Fruit fly (Drosophila melanogaster) whole organism, embryonic: Measurements from ENCODE around the gene Cdc5.
A peak's percentile ranks its signal among the peaks of the same experiment; 100 is the strongest.

Experiments
- CG12219 ChIP-seq: fragments of 200-800 bp; sonication (Bioruptor generic); optimal IDR thresholded peaks from 3 replicates; lab custom pipeline; 2018; ENCODE audit warnings: missing biosample characterization, mild to moderate bottlenecking, missing genetic modification characterization
- CG15269 ChIP-seq: fragments of 200-800 bp; sonication (Bioruptor generic); optimal IDR thresholded peaks from 2 replicates; lab custom pipeline; 2018; ENCODE audit warnings: missing biosample characterization, mild to moderate bottlenecking, missing genetic modification characterization, moderate library complexity
- CG15479 ChIP-seq: fragments of 200-800 bp; sonication (Bioruptor generic); optimal IDR thresholded peaks from 3 replicates; lab custom pipeline; 2019; ENCODE audit warnings: missing biosample characterization, mild to moderate bottlenecking, missing genetic modification characterization, moderate library complexity
- CG16813 ChIP-seq: fragments of 200-800 bp; sonication (Bioruptor generic); IDR thresholded peaks from 3 replicates; pipeline ENCODE4 v1.3.6; 2022; ENCODE audit warnings: missing biosample characterization, missing genetic modification characterization; ENCODE audit not compliant: partially characterized antibody
- CG17829 ChIP-seq: fragments of 200-800 bp; optimal IDR thresholded peaks from 2 replicates; lab custom pipeline; 2019; ENCODE audit warnings: missing biosample characterization, mild to moderate bottlenecking, missing genetic modification characterization, moderate library complexity
- CG18599 ChIP-seq: fragments of 200-800 bp; sonication (Bioruptor generic); optimal IDR thresholded peaks from 3 replicates; lab custom pipeline; 2017; ENCODE audit warnings: missing biosample characterization, missing genetic modification characterization, mild to moderate bottlenecking, moderate library complexity, missing genetic modification reagents
- CG2116 ChIP-seq: fragments of 200-800 bp; sonication (Bioruptor generic); optimal IDR thresholded peaks from 3 replicates; lab custom pipeline; 2018; ENCODE audit warnings: missing biosample characterization, mild to moderate bottlenecking, missing genetic modification characterization
- CG32532 ChIP-seq: fragments of 200-800 bp; sonication (Bioruptor generic); IDR thresholded peaks from 2 replicates; pipeline ENCODE4 v1.3.6; 2022; ENCODE audit warnings: missing biosample characterization, missing genetic modification characterization
- CG3281 ChIP-seq: fragments of 200-800 bp; sonication (Bioruptor generic); optimal IDR thresholded peaks from 3 replicates; lab custom pipeline; 2017; ENCODE audit warnings: missing biosample characterization, mild to moderate bottlenecking, missing genetic modification characterization
- CG4424 ChIP-seq: fragments of 200-800 bp; sonication (Bioruptor generic); optimal IDR thresholded peaks from 3 replicates; lab custom pipeline; 2016; ENCODE audit warnings: missing biosample characterization, missing genetic modification characterization
- CG4730 ChIP-seq: fragments of 200-800 bp; sonication (Bioruptor generic); IDR thresholded peaks from 2 replicates; pipeline ENCODE4 v1.3.6; 2022; ENCODE audit warnings: missing biosample characterization, missing genetic modification characterization
- CG6683 ChIP-seq: fragments of 200-800 bp; sonication (Bioruptor generic); optimal IDR thresholded peaks from 2 replicates; lab custom pipeline; 2017; ENCODE audit warnings: missing biosample characterization, mild to moderate bottlenecking, missing genetic modification characterization, missing genetic modification reagents
- CG6765 ChIP-seq: fragments of 200-800 bp; sonication (Bioruptor generic); optimal IDR thresholded peaks from 3 replicates; lab custom pipeline; 2017; ENCODE audit warnings: missing biosample characterization, mild to moderate bottlenecking, missing genetic modification characterization
- CG7556 ChIP-seq: fragments of 200-800 bp; sonication (Bioruptor generic); optimal IDR thresholded peaks from 2 replicates; lab custom pipeline; 2017; ENCODE audit warnings: missing biosample characterization, mild to moderate bottlenecking, missing genetic modification characterization
- CG9609 ChIP-seq: fragments of 200-800 bp; sonication (Bioruptor generic); optimal IDR thresholded peaks from 3 replicates; lab custom pipeline; 2016; ENCODE audit warnings: missing biosample characterization, missing genetic modification characterization
- CG9932 ChIP-seq: fragments of 200-800 bp; sonication (Bioruptor generic); IDR thresholded peaks from 2 replicates; pipeline ENCODE4 v1.3.6; 2022; ENCODE audit warnings: missing biosample characterization, missing genetic modification characterization
- Ets97D ChIP-seq: fragments of 200-800 bp; sonication (Bioruptor generic); optimal IDR thresholded peaks from 3 replicates; lab custom pipeline; 2016; ENCODE audit warnings: missing biosample characterization, missing genetic modification characterization
- Fer2 ChIP-seq: fragments of 200-800 bp; sonication (Bioruptor generic); optimal IDR thresholded peaks from 2 replicates; lab custom pipeline; 2018; ENCODE audit warnings: missing biosample characterization, mild to moderate bottlenecking, missing genetic modification characterization, moderate library complexity
- HHEX ChIP-seq: fragments of 200-800 bp; sonication (Bioruptor generic); optimal IDR thresholded peaks from 3 replicates; lab custom pipeline; 2017; ENCODE audit warnings: missing biosample characterization, mild to moderate bottlenecking, missing genetic modification characterization, missing genetic modification reagents
- HLH4C ChIP-seq: fragments of 200-800 bp; sonication (Bioruptor generic); IDR thresholded peaks from 3 replicates; pipeline ENCODE4 v1.3.6; 2022; ENCODE audit warnings: missing biosample characterization, missing genetic modification characterization; ENCODE audit not compliant: partially characterized antibody
- HmgZ ChIP-seq: fragments of 200-800 bp; sonication (Bioruptor generic); optimal IDR thresholded peaks from 2 replicates; lab custom pipeline; 2018; ENCODE audit warnings: missing biosample characterization, mild to moderate bottlenecking, missing genetic modification characterization
- Hr39 ChIP-seq: fragments of >200 bp; optimal IDR thresholded peaks from 2 replicates; lab custom pipeline; 2017
- Kr ChIP-seq: fragments of 200-800 bp; sonication (Bioruptor generic); optimal IDR thresholded peaks from 2 replicates; lab custom pipeline; 2017; ENCODE audit warnings: missing biosample characterization, mild to moderate bottlenecking, missing genetic modification characterization
- Med ChIP-seq: fragments of 200-800 bp; sonication (Bioruptor generic); peaks from one replicate; lab custom pipeline; 2016; ENCODE audit warnings: missing biosample characterization, missing genetic modification characterization, mild to moderate bottlenecking, inconsistent platforms, moderate library complexity
- Myb ChIP-seq: fragments of 200-800 bp; sonication (Bioruptor generic); optimal IDR thresholded peaks from 2 replicates; lab custom pipeline; 2016; ENCODE audit warnings: missing biosample characterization, missing genetic modification characterization
- NK7.1 ChIP-seq: fragments of 200-800 bp; sonication (Bioruptor generic); optimal IDR thresholded peaks from 3 replicates; lab custom pipeline; 2016; ENCODE audit warnings: missing biosample characterization, missing genetic modification characterization
- Ptx1 ChIP-seq: fragments of 200-800 bp; sonication (Bioruptor generic); IDR thresholded peaks from 2 replicates; pipeline ENCODE4 v1.3.6; 2022; ENCODE audit warnings: missing biosample characterization, missing genetic modification characterization
- Rfx ChIP-seq: fragments of 200-800 bp; sonication (Bioruptor generic); IDR thresholded peaks from 2 replicates; pipeline ENCODE4 v1.3.6; 2022; ENCODE audit warnings: missing biosample characterization, missing genetic modification characterization
- Spps ChIP-seq: fragments of 200-800 bp; sonication (Bioruptor generic); optimal IDR thresholded peaks from 2 replicates; lab custom pipeline; 2018; ENCODE audit warnings: missing biosample characterization, mild to moderate bottlenecking, missing genetic modification characterization
- aop ChIP-seq: fragments of 200-800 bp; sonication (Bioruptor generic); IDR thresholded peaks from 2 replicates; pipeline ENCODE4 v1.3.6; 2022; ENCODE audit warnings: missing biosample characterization, missing genetic modification characterization
- ato ChIP-seq: fragments of 200-800 bp; sonication (Bioruptor generic); IDR thresholded peaks from 2 replicates; pipeline ENCODE4 v1.3.6; 2022; ENCODE audit warnings: missing biosample characterization, missing genetic modification characterization; ENCODE audit not compliant: partially characterized antibody
- chn ChIP-seq: fragments of 200-800 bp; sonication (Bioruptor generic); optimal IDR thresholded peaks from 2 replicates; lab custom pipeline; 2016; ENCODE audit warnings: missing biosample characterization, missing genetic modification characterization
- fd64A ChIP-seq: fragments of 200-800 bp; sonication (Bioruptor generic); optimal IDR thresholded peaks from 3 replicates; lab custom pipeline; 2018; ENCODE audit warnings: missing biosample characterization, mild to moderate bottlenecking, missing genetic modification characterization
- insv ChIP-seq, 2 experiments: fragments of 200-800 bp; sonication (Bioruptor generic); optimal IDR thresholded peaks; 3 replicates each; lab custom pipeline; 2016 to 2018; ENCODE audit warnings: missing biosample characterization in 2 of 2, missing genetic modification characterization in 2 of 2
- kay ChIP-seq: fragments of 200-800 bp; sonication (Bioruptor generic); optimal IDR thresholded peaks from 2 replicates; lab custom pipeline; 2016; ENCODE audit warnings: missing biosample characterization, missing genetic modification characterization
- kni ChIP-seq: fragments of 200-800 bp; sonication (Bioruptor generic); optimal IDR thresholded peaks from 3 replicates; lab custom pipeline; 2017; ENCODE audit warnings: mild to moderate bottlenecking, missing biosample characterization, missing genetic modification reagents, missing genetic modification characterization
- nmo ChIP-seq: fragments of 200-800 bp; sonication (Bioruptor generic); optimal IDR thresholded peaks from 2 replicates; lab custom pipeline; 2018; ENCODE audit warnings: missing biosample characterization, mild to moderate bottlenecking, missing genetic modification characterization, moderate library complexity
- nom ChIP-seq: fragments of 200-800 bp; sonication (Bioruptor generic); optimal IDR thresholded peaks from 2 replicates; lab custom pipeline; 2017; ENCODE audit warnings: missing biosample characterization, missing genetic modification characterization, mild to moderate bottlenecking, moderate library complexity, missing genetic modification reagents
- peb ChIP-seq: fragments of 200-800 bp; sonication (Bioruptor generic); IDR thresholded peaks from 2 replicates; pipeline ENCODE4 v1.3.6; 2022; ENCODE audit warnings: missing biosample characterization, missing genetic modification characterization
- pho ChIP-seq: fragments of 200-800 bp; sonication (Bioruptor generic); optimal IDR thresholded peaks from 2 replicates; lab custom pipeline; 2016; ENCODE audit warnings: missing biosample characterization, missing genetic modification characterization
- phol ChIP-seq: fragments of 200-800 bp; sonication (Bioruptor generic); optimal IDR thresholded peaks from 3 replicates; lab custom pipeline; 2018; ENCODE audit warnings: missing biosample characterization, mild to moderate bottlenecking, missing genetic modification characterization, moderate library complexity
- pzg ChIP-seq: fragments of 200-800 bp; sonication (Bioruptor generic); optimal IDR thresholded peaks from 3 replicates; lab custom pipeline; 2018; ENCODE audit warnings: missing biosample characterization, mild to moderate bottlenecking, missing genetic modification characterization, moderate library complexity
- schlank ChIP-seq: fragments of 200-800 bp; sonication (Bioruptor generic); optimal IDR thresholded peaks from 2 replicates; lab custom pipeline; 2018; ENCODE audit warnings: missing biosample characterization, mild to moderate bottlenecking, missing genetic modification characterization
- sug ChIP-seq: fragments of 200-800 bp; optimal IDR thresholded peaks from 2 replicates; lab custom pipeline; 2019; ENCODE audit warnings: missing biosample characterization, mild to moderate bottlenecking, missing genetic modification characterization, moderate library complexity
- tll ChIP-seq, 2 experiments: fragments of 200-800 bp in 1 of 2; fragments of >200 bp in 1 of 2; sonication (Bioruptor generic) in 1 of 2; optimal IDR thresholded peaks; 2 replicates each; lab custom pipeline; 2017 to 2019; ENCODE audit warnings: missing biosample characterization in 2 of 2, missing genetic modification characterization in 2 of 2, mild to moderate bottlenecking in 1 of 2, moderate library complexity in 1 of 2
- ttk ChIP-seq: fragments of 200-800 bp; sonication (Bioruptor generic); IDR thresholded peaks from 2 replicates; pipeline ENCODE4 v2.1.2; 2022; ENCODE audit warnings: missing biosample characterization, missing genetic modification characterization
- vfl ChIP-seq: fragments of 200-800 bp; sonication (Bioruptor generic); optimal IDR thresholded peaks from 2 replicates; lab custom pipeline; 2016; ENCODE audit warnings: missing biosample characterization, missing genetic modification characterization

The Cdc5 gene

dm6 chr3L:319145-320009 lies 41.8 kb downstream of the Cdc5 start, which contains the start of gene fwd (continued):
- TF ChIP-seq ato (GFP tag; lab: Robert Waterston, UW) (peak; percentile 44; the same call in 1 of the 2 replicates), peb (GFP tag; lab: Robert Waterston, UW) (no peak), CG9932 (peak; percentile 38; the same call in 1 of the 2 replicates), Kr (no peak), aop (0 out of 2 replicates have a peak, but pooled peaks have one; percentile 4), CG6765 (GFP tag; lab: Kevin White, UChicago) (peak; percentile 28), Hr39 (lab: Kevin White, UChicago) (no peak), nmo (GFP tag; lab: Kevin White, UChicago) (peak; percentile 67), Ets97D (GFP tag; lab: Kevin White, UChicago) (peak; percentile 88), kni (GFP tag; lab: Kevin White, UChicago) (peak; percentile 34), HmgZ (tag; lab: Kevin White, UChicago) (peak; percentile 85), nom (GFP tag; lab: Kevin White, UChicago) (peak; percentile 31), CG6683 (GFP tag; lab: Kevin White, UChicago) (peak; percentile 20), CG2116 (peak; percentile 74), chn (GFP tag; lab: Kevin White, UChicago) (peak; percentile 6), CG17829 (tag; lab: Kevin White, UChicago) (peak; percentile 70), tll (GFP tag; optimal IDR thresholded peaks at IDR 0.05; lab: Kevin White, UChicago) (peak in 1 of 2 experiments; percentile 58), HHEX (GFP tag; lab: Kevin White, UChicago) (peak; percentile 26), kay (GFP tag; lab: Kevin White, UChicago) (peak; percentile 63), insv (GFP tag; optimal IDR thresholded peaks at IDR 0.05; lab: Kevin White, UChicago) (peak in 1 of 2 experiments; percentile 37), CG12219 (peak; percentile 15), Med (peak; percentile 84), CG9609 (GFP tag; lab: Kevin White, UChicago) (no peak), phol (tag; lab: Kevin White, UChicago) (peak; percentile 46), CG16813 (GFP tag; lab: Robert Waterston, UW) (0 out of 3 replicates have a peak, but pooled peaks have one; percentile 22), sug (tag; lab: Kevin White, UChicago) (peak; percentile 45), pho (GFP tag; lab: Kevin White, UChicago) (peak; percentile 14), vfl (no peak), CG4424 (GFP tag; lab: Kevin White, UChicago) (peak; percentile 15), HLH4C (peak; percentile 26; the same call in 1 of the 3 replicates), pzg (GFP tag; lab: Kevin White, UChicago) (peak; percentile 96), ttk (GFP tag; lab: Robert Waterston, UW) (peak; percentile 14; the same call in 1 of the 2 replicates), Ptx1 (0 out of 2 replicates have a peak, but pooled peaks have one; percentile 19), Rfx (GFP tag; lab: Robert Waterston, UW) (peak; percentile 34; the same call in 1 of the 2 replicates), Spps (tag; lab: Kevin White, UChicago) (peak; percentile 3), CG15269 (tag; lab: Kevin White, UChicago) (peak; percentile 29), Fer2 (tag; lab: Kevin White, UChicago) (no peak), CG3281 (peak; percentile 42), Myb (peak; percentile 98), NK7.1 (no peak), fd64A (GFP tag; lab: Kevin White, UChicago) (peak; percentile 46), schlank (peak; percentile 17), CG32532 (GFP tag; lab: Robert Waterston, UW) (peak; percentile 36; the same call in 1 of the 2 replicates), CG15479 (GFP tag; lab: Kevin White, UChicago) (peak; percentile 87), CG18599 (peak; percentile 71), CG7556 (GFP tag; lab: Kevin White, UChicago) (peak; percentile 19), CG4730 (GFP tag; lab: Robert Waterston, UW) (no peak)
